Fruit fly (Drosophila melanogaster) whole organism, prepupa: ENCODE data around the gene MED15.

ENCODE experiments used
- Blimp-1 ChIP-seq: fragments of 200-800 bp; sonication (Bioruptor generic); optimal IDR thresholded peaks from 3 replicates; lab custom pipeline; 2017; ENCODE audit warnings: missing biosample characterization, missing genetic modification characterization, mild to moderate bottlenecking, moderate library complexity, missing genetic modification reagents
- CG11294 ChIP-seq: fragments of 200-800 bp; sonication (Bioruptor generic); IDR thresholded peaks from 2 replicates; pipeline ENCODE4 v1.3.6; 2022; ENCODE audit warnings: missing biosample characterization, missing genetic modification characterization
- CG11762 ChIP-seq: fragments of 200-800 bp; sonication (Bioruptor generic); optimal IDR thresholded peaks from 3 replicates; lab custom pipeline; 2016; ENCODE audit warnings: missing biosample characterization, missing genetic modification characterization; ENCODE audit not compliant: insufficient read depth
- CG11902 ChIP-seq: fragments of 200-800 bp; sonication (Bioruptor generic); optimal IDR thresholded peaks from 3 replicates; lab custom pipeline; 2016; ENCODE audit warnings: missing biosample characterization, missing genetic modification characterization
- CG15336 ChIP-seq: fragments of 200-800 bp; sonication (Bioruptor generic); IDR thresholded peaks from 2 replicates; pipeline ENCODE4 v1.3.6; 2022; ENCODE audit warnings: missing biosample characterization, missing genetic modification characterization
- CG1621 ChIP-seq: fragments of 200-800 bp; sonication (Bioruptor generic); optimal IDR thresholded peaks from 3 replicates; lab custom pipeline; 2018; ENCODE audit warnings: missing biosample characterization, mild to moderate bottlenecking, missing genetic modification characterization
- CG16779 ChIP-seq: fragments of 200-800 bp; sonication (Bioruptor generic); optimal IDR thresholded peaks from 3 replicates; lab custom pipeline; 2017; ENCODE audit warnings: missing biosample characterization, mild to moderate bottlenecking, missing genetic modification characterization
- CG31627 ChIP-seq: fragments of 200-800 bp; sonication (Bioruptor generic); optimal IDR thresholded peaks from 3 replicates; lab custom pipeline; 2016; ENCODE audit warnings: missing biosample characterization, missing genetic modification characterization
- CG34406 ChIP-seq: fragments of 200-800 bp; sonication (Bioruptor generic); optimal IDR thresholded peaks from 3 replicates; lab custom pipeline; 2016; ENCODE audit warnings: missing biosample characterization, missing genetic modification characterization
- CG3919 ChIP-seq: fragments of 200-800 bp; sonication (Bioruptor generic); optimal IDR thresholded peaks from 3 replicates; lab custom pipeline; 2016; ENCODE audit warnings: missing biosample characterization, missing genetic modification characterization
- CG4318 ChIP-seq: fragments of 200-800 bp; sonication (Bioruptor generic); optimal IDR thresholded peaks from 3 replicates; lab custom pipeline; 2017; ENCODE audit warnings: missing biosample characterization, mild to moderate bottlenecking, missing genetic modification characterization
- CG6163 ChIP-seq: fragments of 200-800 bp; sonication (Bioruptor generic); IDR thresholded peaks from 3 replicates; pipeline ENCODE4 v1.3.6; 2022; ENCODE audit warnings: missing biosample characterization, missing genetic modification characterization
- CG6276 ChIP-seq: fragments of 200-800 bp; sonication (Bioruptor generic); optimal IDR thresholded peaks from 2 replicates; lab custom pipeline; 2017; ENCODE audit warnings: missing biosample characterization, mild to moderate bottlenecking, missing genetic modification characterization
- CG6792 ChIP-seq: fragments of 200-800 bp; sonication (Bioruptor generic); optimal IDR thresholded peaks from 3 replicates; lab custom pipeline; 2016; ENCODE audit warnings: missing biosample characterization, missing genetic modification characterization
- CG6808 ChIP-seq: fragments of 200-800 bp; sonication (Bioruptor generic); optimal IDR thresholded peaks from 3 replicates; lab custom pipeline; 2017; ENCODE audit warnings: missing biosample characterization, missing genetic modification characterization, mild to moderate bottlenecking, moderate library complexity, missing genetic modification reagents
- CG6854 ChIP-seq: fragments of 200-800 bp; sonication (Bioruptor generic); optimal IDR thresholded peaks from 2 replicates; lab custom pipeline; 2017; ENCODE audit warnings: missing biosample characterization, mild to moderate bottlenecking, missing genetic modification characterization
- CG7368 ChIP-seq: fragments of 200-800 bp; sonication (Bioruptor generic); optimal IDR thresholded peaks from 3 replicates; lab custom pipeline; 2016; ENCODE audit warnings: missing biosample characterization, missing genetic modification characterization
- CG8119 ChIP-seq: fragments of 200-800 bp; sonication (Bioruptor generic); IDR thresholded peaks from 3 replicates; pipeline ENCODE4 v1.3.6; 2022; ENCODE audit warnings: missing biosample characterization, missing genetic modification characterization
- CG8319 ChIP-seq: fragments of 200-800 bp; sonication (Bioruptor generic); optimal IDR thresholded peaks from 3 replicates; lab custom pipeline; 2016; ENCODE audit warnings: missing biosample characterization, missing genetic modification characterization
- CG8632 ChIP-seq: fragments of 200-800 bp; sonication (Bioruptor generic); optimal IDR thresholded peaks from 3 replicates; lab custom pipeline; 2016; ENCODE audit warnings: missing biosample characterization, missing genetic modification characterization
- CG9139 ChIP-seq: fragments of 200-800 bp; sonication (Bioruptor generic); optimal IDR thresholded peaks from 3 replicates; lab custom pipeline; 2017; ENCODE audit warnings: missing biosample characterization, mild to moderate bottlenecking, missing genetic modification characterization
- Eip78C ChIP-seq: fragments of 200-800 bp; sonication (Bioruptor generic); peaks from one replicate; lab custom pipeline; 2016; ENCODE audit warnings: missing biosample characterization, missing genetic modification characterization
- Ets21C ChIP-seq: fragments of 200-800 bp; sonication (Bioruptor generic); optimal IDR thresholded peaks from 3 replicates; lab custom pipeline; 2016; ENCODE audit warnings: missing biosample characterization, missing genetic modification characterization
- Hr39 ChIP-seq: fragments of 200-800 bp; sonication (Bioruptor generic); optimal IDR thresholded peaks from 2 replicates; lab custom pipeline; 2016; ENCODE audit warnings: missing biosample characterization, missing genetic modification characterization
- Hr4 ChIP-seq: fragments of 200-800 bp; sonication (Bioruptor generic); optimal IDR thresholded peaks from 3 replicates; lab custom pipeline; 2016; ENCODE audit warnings: missing biosample characterization, missing genetic modification characterization
- Lpt ChIP-seq: fragments of 200-800 bp; sonication (Bioruptor generic); optimal IDR thresholded peaks from 3 replicates; lab custom pipeline; 2016; ENCODE audit warnings: missing biosample characterization, missing genetic modification characterization
- OdsH ChIP-seq: fragments of 200-800 bp; sonication (Bioruptor generic); optimal IDR thresholded peaks from 3 replicates; lab custom pipeline; 2016; ENCODE audit warnings: missing biosample characterization, missing genetic modification characterization
- Sox102F ChIP-seq: fragments of 200-800 bp; sonication (Bioruptor generic); optimal IDR thresholded peaks from 2 replicates; lab custom pipeline; 2016; ENCODE audit warnings: missing biosample characterization, mild to moderate bottlenecking, missing genetic modification characterization
- Sox14 ChIP-seq: fragments of 200-800 bp; sonication (Bioruptor generic); optimal IDR thresholded peaks from 3 replicates; lab custom pipeline; 2016; ENCODE audit warnings: missing biosample characterization, missing genetic modification characterization
- Sox15 ChIP-seq: fragments of 200-800 bp; sonication (Bioruptor generic); optimal IDR thresholded peaks from 3 replicates; lab custom pipeline; 2016; ENCODE audit warnings: missing biosample characterization, missing genetic modification characterization
- achi ChIP-seq: fragments of 200-800 bp; sonication (Bioruptor generic); optimal IDR thresholded peaks from 3 replicates; lab custom pipeline; 2016; ENCODE audit warnings: missing biosample characterization, missing genetic modification characterization
- acj6 ChIP-seq: fragments of 200-800 bp; sonication (Bioruptor generic); optimal IDR thresholded peaks from 3 replicates; lab custom pipeline; 2016; ENCODE audit warnings: missing biosample characterization, missing genetic modification characterization
- dac ChIP-seq: fragments of 200-800 bp; sonication (Bioruptor generic); optimal IDR thresholded peaks from 2 replicates; lab custom pipeline; 2017; ENCODE audit warnings: missing biosample characterization, mild to moderate bottlenecking, missing genetic modification characterization
- dsx ChIP-seq: fragments of 200-800 bp; optimal IDR thresholded peaks from 3 replicates; lab custom pipeline; 2019; ENCODE audit warnings: missing biosample characterization, mild to moderate bottlenecking, missing genetic modification characterization, moderate library complexity; ENCODE audit not compliant: poor library complexity, severe bottlenecking
- esn ChIP-seq: fragments of 200-800 bp; sonication (Bioruptor generic); optimal IDR thresholded peaks from 2 replicates; lab custom pipeline; 2016; ENCODE audit warnings: missing biosample characterization, mild to moderate bottlenecking, missing genetic modification characterization, moderate library complexity
- fd59A ChIP-seq: fragments of 200-800 bp; sonication (Bioruptor generic); optimal IDR thresholded peaks from 2 replicates; lab custom pipeline; 2017; ENCODE audit warnings: missing biosample characterization, mild to moderate bottlenecking, missing genetic modification characterization, missing genetic modification reagents
- fd85E ChIP-seq: fragments of 200-800 bp; sonication (Bioruptor generic); optimal IDR thresholded peaks from 3 replicates; lab custom pipeline; 2016; ENCODE audit warnings: missing biosample characterization, missing genetic modification characterization
- fkh ChIP-seq: fragments of 200-800 bp; sonication (Bioruptor generic); optimal IDR thresholded peaks from 3 replicates; lab custom pipeline; 2017; ENCODE audit warnings: missing biosample characterization, mild to moderate bottlenecking, missing genetic modification characterization, moderate library complexity
- lz ChIP-seq: fragments of 200-800 bp; sonication (Bioruptor generic); optimal IDR thresholded peaks from 3 replicates; lab custom pipeline; 2016; ENCODE audit warnings: missing biosample characterization, missing genetic modification characterization
- pdm3 ChIP-seq: fragments of 200-800 bp; sonication (Bioruptor generic); optimal IDR thresholded peaks from 3 replicates; lab custom pipeline; 2016; ENCODE audit warnings: missing biosample characterization, missing genetic modification characterization
- salr ChIP-seq, 2 experiments: fragments of 200-800 bp; sonication (Bioruptor generic); optimal IDR thresholded peaks; 3 replicates each; lab custom pipeline; 2016 to 2018; ENCODE audit warnings: missing biosample characterization in 2 of 2, missing genetic modification characterization in 2 of 2, mild to moderate bottlenecking in 1 of 2
- spab ChIP-seq: fragments of 200-800 bp; sonication (Bioruptor generic); optimal IDR thresholded peaks from 2 replicates; lab custom pipeline; 2017; ENCODE audit warnings: missing biosample characterization, mild to moderate bottlenecking, missing genetic modification characterization, missing genetic modification reagents
- svp ChIP-seq: fragments of 200-800 bp; sonication (Bioruptor generic); peaks from one replicate; lab custom pipeline; 2016; ENCODE audit warnings: missing biosample characterization, missing genetic modification characterization
- vri ChIP-seq: fragments of 200-800 bp; sonication (Bioruptor generic); optimal IDR thresholded peaks from 3 replicates; lab custom pipeline; 2016; ENCODE audit warnings: missing biosample characterization, mild to moderate bottlenecking, missing genetic modification characterization

The MED15 gene

DNA sequence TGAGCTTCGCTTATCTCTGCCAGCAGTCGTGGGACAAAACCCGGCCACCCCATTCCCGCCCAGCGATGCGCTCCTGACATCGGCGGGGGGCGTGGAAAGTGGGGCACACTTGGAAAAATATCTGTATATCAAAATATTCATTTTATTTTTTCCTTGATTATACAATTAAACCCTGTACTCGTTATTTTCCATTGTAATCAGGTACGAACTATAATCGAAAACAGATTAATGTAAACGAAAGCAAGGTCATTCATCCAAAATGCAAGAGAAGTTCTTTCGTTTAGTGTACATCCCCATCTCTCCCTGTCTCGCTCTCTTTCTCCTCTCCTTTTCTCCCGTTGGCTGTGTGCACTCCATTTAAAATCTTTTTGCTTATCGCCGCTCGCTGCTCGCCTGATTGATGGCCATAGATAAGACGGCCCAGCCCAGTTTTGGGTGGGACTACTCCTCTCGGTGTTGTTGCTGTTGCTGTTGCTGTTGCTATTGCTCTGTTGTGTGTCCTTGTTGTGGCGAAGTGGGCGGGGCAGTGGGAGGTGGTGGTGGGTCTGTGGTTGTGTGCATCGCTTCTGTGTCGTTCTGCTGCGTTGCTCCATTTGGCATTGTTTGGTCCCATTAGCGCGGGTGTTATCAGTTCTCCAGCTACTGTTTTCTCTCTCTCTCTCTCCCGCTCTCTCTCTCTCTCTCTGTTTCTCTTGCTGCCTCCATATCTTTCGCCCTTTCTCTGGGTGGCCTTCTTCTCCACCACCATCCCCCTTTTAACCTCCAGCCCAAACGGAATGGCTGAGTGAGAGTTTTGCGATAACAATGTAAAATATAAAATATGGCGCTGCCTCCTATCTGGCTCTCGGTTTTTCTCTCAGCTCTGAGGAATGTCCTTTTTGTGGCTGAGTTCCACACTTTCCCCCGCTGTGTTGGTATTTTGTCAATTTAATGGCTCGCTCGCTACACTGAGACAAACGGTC lies 43.5 kb downstream of the MED15 start (continued):
- TF ChIP-seq CG11294 (GFP tag; lab: Robert Waterston, UW), result peak; percentile 59; the same call in 1 of the 2 replicates
- peak; percentile 38 for TF ChIP-seq dac (GFP tag; lab: Kevin White, UChicago)
- peak; percentile 72 for TF ChIP-seq fd59A (GFP tag; lab: Kevin White, UChicago)
- TF ChIP-seq CG6854, result no peak
- no peak for TF ChIP-seq fkh (GFP tag; lab: Kevin White, UChicago)
- peak; percentile 15 for TF ChIP-seq CG16779 (tag; lab: Kevin White, UChicago)
- TF ChIP-seq CG9139 (GFP tag; lab: Kevin White, UChicago), result peak; percentile 27
- peak; percentile 91 for TF ChIP-seq svp
- TF ChIP-seq CG15336 (GFP tag; lab: Robert Waterston, UW), result peak; percentile 67
- TF ChIP-seq CG11762 (GFP tag; lab: Kevin White, UChicago), result peak; percentile 63
- peak; percentile 49 for TF ChIP-seq Lpt
- peak; percentile 73 for TF ChIP-seq CG7368 (GFP tag; lab: Kevin White, UChicago)
- peak; percentile 78 for TF ChIP-seq Sox102F (GFP tag; lab: Kevin White, UChicago)
- TF ChIP-seq OdsH, result peak; percentile 78
- TF ChIP-seq Sox14, result peak; percentile 82
- TF ChIP-seq Hr4 (GFP tag; lab: Kevin White, UChicago), result peak; percentile 62
- TF ChIP-seq esn (GFP tag; lab: Kevin White, UChicago), result peak; percentile 86
- TF ChIP-seq CG3919 (GFP tag; lab: Kevin White, UChicago), result peak; percentile 81
- peak; percentile 86 for TF ChIP-seq CG31627
- TF ChIP-seq CG8119 (GFP tag; lab: Robert Waterston, UW), result peak; percentile 80
- peak; percentile 76 for TF ChIP-seq CG1621 (tag; lab: Kevin White, UChicago)
- TF ChIP-seq dsx, result peak; percentile 65
- peak; percentile 78 for TF ChIP-seq CG11902 (GFP tag; lab: Kevin White, UChicago)
- peak; percentile 86 for TF ChIP-seq Ets21C
- TF ChIP-seq CG8632, result peak; percentile 66

DNA sequence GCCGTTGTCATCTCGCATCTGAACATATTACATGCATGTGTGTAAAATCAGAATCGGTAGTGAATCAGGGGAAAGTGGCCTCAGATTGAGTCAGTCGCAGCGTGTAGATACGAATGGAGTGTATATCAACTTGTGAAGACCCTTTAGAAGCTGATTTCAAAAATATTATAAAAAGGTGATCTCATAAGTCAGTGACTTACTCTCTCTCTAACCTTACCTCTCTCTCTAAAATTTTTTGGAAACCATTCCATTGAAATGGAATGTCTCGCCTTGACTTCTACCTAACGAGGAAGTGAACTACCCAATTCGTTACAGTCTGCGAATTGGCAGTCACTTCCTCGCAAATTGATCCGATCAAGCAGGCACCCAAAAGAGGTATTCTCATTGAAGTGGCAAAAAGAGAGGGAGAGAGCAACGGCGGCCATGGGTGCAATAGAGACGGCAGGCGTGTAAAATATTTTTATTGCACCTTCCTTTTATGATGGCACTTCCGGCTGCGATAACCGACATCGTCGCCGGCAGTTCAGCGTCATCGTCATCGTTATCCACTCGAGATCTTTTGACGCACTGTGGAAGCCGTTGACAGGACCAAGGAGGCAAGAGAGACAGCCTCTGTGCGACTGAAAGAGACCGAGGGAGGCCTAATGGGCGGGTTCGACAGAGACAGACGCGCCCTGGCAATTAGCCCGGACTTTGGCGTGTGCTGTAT lies 45.3 kb downstream of the MED15 start:
- TF ChIP-seq dsx (no peak), fd59A (GFP tag; lab: Kevin White, UChicago) (no peak), CG8319 (GFP tag; lab: Kevin White, UChicago) (peak; percentile 13), OdsH (peak; percentile 23), CG8119 (GFP tag; lab: Robert Waterston, UW) (no peak), CG6792 (GFP tag; lab: Kevin White, UChicago) (peak; percentile 55), CG11902 (GFP tag; lab: Kevin White, UChicago) (peak; percentile 13), Hr4 (GFP tag; lab: Kevin White, UChicago) (no peak), CG6276 (no peak), CG6163 (GFP tag; lab: Robert Waterston, UW) (no peak), CG9139 (GFP tag; lab: Kevin White, UChicago) (no peak), spab (GFP tag; lab: Kevin White, UChicago) (peak; percentile 12), Eip78C (GFP tag; lab: Kevin White, UChicago) (peak; percentile 85), acj6 (peak; percentile 19), CG11294 (GFP tag; lab: Robert Waterston, UW) (no peak), dac (GFP tag; lab: Kevin White, UChicago) (no peak), CG4318 (GFP tag; lab: Kevin White, UChicago) (no peak), CG15336 (GFP tag; lab: Robert Waterston, UW) (no peak), achi (GFP tag; lab: Kevin White, UChicago) (peak; percentile 24), CG8632 (peak; percentile 41), salr (GFP tag; optimal IDR thresholded peaks at IDR 0.05; lab: Kevin White, UChicago) (no peak), CG34406 (GFP tag; lab: Kevin White, UChicago) (peak; percentile 36), vri (no peak), pdm3 (GFP tag; lab: Kevin White, UChicago) (peak; percentile 40), CG11762 (GFP tag; lab: Kevin White, UChicago) (no peak), lz (GFP tag; lab: Kevin White, UChicago) (peak; percentile 47), fd85E (GFP tag; lab: Kevin White, UChicago) (no peak), CG7368 (GFP tag; lab: Kevin White, UChicago) (peak; percentile 4), Blimp-1 (GFP tag; lab: Kevin White, UChicago) (peak; percentile 10), Sox102F (GFP tag; lab: Kevin White, UChicago) (peak; percentile 49), CG31627 (peak; percentile 56), Sox15 (GFP tag; lab: Kevin White, UChicago) (peak; percentile 2), Ets21C (peak; percentile 69), Hr39 (peak; percentile 66), CG6808 (GFP tag; lab: Kevin White, UChicago) (no peak)
